Worm (Caenorhabditis elegans) whole organism, L4 larva: ENCODE measurements around the gene C18A11.3.

ENCODE experiments used
- F10B5.3 ChIP-seq: sonication (generic microtip); optimal IDR thresholded peaks from 2 replicates; lab custom pipeline; 2016; ENCODE audit warnings: mild to moderate bottlenecking, missing genetic modification characterization, missing compliant biosample characterization
- F37D6.2 ChIP-seq: sonication (generic microtip); optimal IDR thresholded peaks from 2 replicates; lab custom pipeline; 2016; ENCODE audit warnings: mild to moderate bottlenecking, missing genetic modification characterization, missing compliant biosample characterization
- R02D3.7 ChIP-seq: fragments of 150-350 bp; sonication (generic microtip); optimal IDR thresholded peaks from 3 replicates; lab custom pipeline; 2014; ENCODE audit warnings: missing biosample characterization, missing genetic modification characterization
- T26A8.4 ChIP-seq: fragments of 200-800 bp; sonication (Bioruptor generic); IDR thresholded peaks from 2 replicates; pipeline ENCODE4 v1.3.6; 2022; ENCODE audit warnings: missing genetic modification characterization, missing compliant biosample characterization
- Y105C5A.15 ChIP-seq: fragments of 200-800 bp; sonication (Bioruptor generic); IDR thresholded peaks from 2 replicates; pipeline ENCODE4 v1.3.6; 2022; ENCODE audit warnings: missing genetic modification characterization, missing compliant biosample characterization
- Y5F2A.4 ChIP-seq: fragments of 200-800 bp; sonication (Bioruptor generic); optimal IDR thresholded peaks from 2 replicates; lab custom pipeline; 2018; ENCODE audit warnings: mild to moderate bottlenecking, missing genetic modification characterization, missing compliant biosample characterization
- aha-1 ChIP-seq: fragments of 150-350 bp; peaks from one replicate; lab custom pipeline; 2014; ENCODE audit warnings: missing biosample characterization, missing genetic modification characterization
- ceh-82 ChIP-seq: sonication (generic microtip); optimal IDR thresholded peaks from 2 replicates; lab custom pipeline; 2017; ENCODE audit warnings: missing biosample characterization, missing genetic modification characterization
- ces-1 ChIP-seq: fragments of 150-350 bp; sonication (generic microtip); optimal IDR thresholded peaks from 4 replicates; lab custom pipeline; 2014; ENCODE audit warnings: missing biosample characterization, missing genetic modification reagents, missing genetic modification characterization
- cey-2 ChIP-seq: sonication (generic microtip); optimal IDR thresholded peaks from 3 replicates; lab custom pipeline; 2017; ENCODE audit warnings: missing genetic modification characterization, mild to moderate bottlenecking, missing compliant biosample characterization, antibody characterized with exemption, borderline replicate concordance; ENCODE audit not compliant: insufficient read depth
- daf-12 ChIP-seq: fragments of 150-350 bp; optimal IDR thresholded peaks from 2 replicates; lab custom pipeline; 2014; ENCODE audit warnings: missing biosample characterization, missing genetic modification reagents, missing genetic modification characterization
- daf-16 ChIP-seq, 3 experiments: sonication (generic microtip); optimal IDR thresholded peaks; 2 replicates each; lab custom pipeline; 2016 to 2017; ENCODE audit warnings: missing genetic modification characterization in 3 of 3, missing genetic modification reagents in 3 of 3, mild to moderate bottlenecking in 2 of 3, missing compliant biosample characterization in 2 of 3, missing biosample characterization in 1 of 3, moderate library complexity in 1 of 3
- daf-8 ChIP-seq: fragments of 200-800 bp; sonication (Bioruptor generic); IDR thresholded peaks from 2 replicates; pipeline ENCODE4 v1.3.6; 2022; ENCODE audit warnings: missing genetic modification characterization, missing compliant biosample characterization
- dmd-6 ChIP-seq: fragments of 200-800 bp; sonication (Bioruptor generic); IDR thresholded peaks from 2 replicates; pipeline ENCODE4 v1.3.6; 2022; ENCODE audit warnings: missing genetic modification reagents, missing genetic modification characterization, missing compliant biosample characterization
- dmd-9 ChIP-seq: fragments of 200-800 bp; sonication (Bioruptor generic); IDR thresholded peaks from 2 replicates; pipeline ENCODE4 v1.3.6; 2022; ENCODE audit warnings: missing genetic modification reagents, missing genetic modification characterization, missing compliant biosample characterization
- dpl-1 ChIP-seq: fragments of 150-350 bp; optimal IDR thresholded peaks from 2 replicates; lab custom pipeline; 2014; ENCODE audit warnings: missing biosample characterization, missing genetic modification reagents, missing genetic modification characterization
- duxl-1 ChIP-seq: sonication (generic microtip); optimal IDR thresholded peaks from 2 replicates; lab custom pipeline; 2016; ENCODE audit warnings: mild to moderate bottlenecking, missing genetic modification characterization, moderate library complexity, missing compliant biosample characterization; ENCODE audit not compliant: poor library complexity
- dve-1 ChIP-seq: sonication (generic microtip); optimal IDR thresholded peaks from 2 replicates; lab custom pipeline; 2017; ENCODE audit warnings: antibody characterized with exemption, mild to moderate bottlenecking, missing genetic modification characterization, missing compliant biosample characterization; ENCODE audit not compliant: insufficient read depth
- fkh-10 ChIP-seq: fragments of 150-350 bp; optimal IDR thresholded peaks from 2 replicates; lab custom pipeline; 2014; ENCODE audit warnings: missing biosample characterization, missing genetic modification reagents, missing genetic modification characterization
- hlh-11 ChIP-seq: fragments of 200-800 bp; sonication (Bioruptor generic); optimal IDR thresholded peaks from 2 replicates; lab custom pipeline; 2018; ENCODE audit warnings: mild to moderate bottlenecking, missing genetic modification characterization, missing compliant biosample characterization
- hmg-1.1 ChIP-seq: fragments of 200-800 bp; sonication (Bioruptor generic); IDR thresholded peaks from 2 replicates; pipeline ENCODE4 v1.3.6; 2022; ENCODE audit warnings: missing genetic modification reagents, missing genetic modification characterization, missing compliant biosample characterization
- jun-1 ChIP-seq: fragments of 150-350 bp; optimal IDR thresholded peaks from 2 replicates; lab custom pipeline; 2014; ENCODE audit warnings: missing biosample characterization, missing genetic modification reagents, missing genetic modification characterization
- lin-29 ChIP-seq: fragments of 200-800 bp; sonication (Bioruptor generic); IDR thresholded peaks from 2 replicates; pipeline ENCODE4 v1.3.6; 2022; ENCODE audit warnings: missing genetic modification reagents, missing genetic modification characterization, missing compliant biosample characterization
- lin-38 ChIP-seq: fragments of 200-800 bp; sonication (Bioruptor generic); IDR thresholded peaks from 2 replicates; pipeline ENCODE4 v1.3.6; 2022; ENCODE audit warnings: missing genetic modification reagents, missing genetic modification characterization, missing compliant biosample characterization
- lin-39 ChIP-seq: fragments of 150-350 bp; optimal IDR thresholded peaks from 2 replicates; lab custom pipeline; 2014; ENCODE audit warnings: missing biosample characterization, missing genetic modification reagents, missing genetic modification characterization
- lir-3 ChIP-seq: sonication (generic microtip); optimal IDR thresholded peaks from 2 replicates; lab custom pipeline; 2016; ENCODE audit warnings: mild to moderate bottlenecking, missing genetic modification characterization, missing compliant biosample characterization
- mep-1 ChIP-seq: fragments of 150-350 bp; sonication (generic microtip); optimal IDR thresholded peaks from 3 replicates; lab custom pipeline; 2014; ENCODE audit warnings: missing biosample characterization, missing genetic modification characterization
- mes-2 ChIP-seq: sonication (generic microtip); optimal IDR thresholded peaks from 2 replicates; lab custom pipeline; 2016; ENCODE audit warnings: missing genotype, mild to moderate bottlenecking, missing genetic modification characterization, missing compliant biosample characterization; ENCODE audit not compliant: poor library complexity, severe bottlenecking
- mxl-2 ChIP-seq: fragments of 200-800 bp; sonication (Bioruptor generic); conservative IDR thresholded peaks from 2 replicates; pipeline ENCODE4 v1.3.6; 2022; ENCODE audit warnings: missing genetic modification reagents, missing genetic modification characterization, missing compliant biosample characterization
- nhr-10 ChIP-seq: fragments of 150-350 bp; optimal IDR thresholded peaks from 2 replicates; lab custom pipeline; 2014; ENCODE audit warnings: missing biosample characterization, missing genetic modification characterization
- nhr-102 ChIP-seq: sonication (generic microtip); optimal IDR thresholded peaks from 2 replicates; lab custom pipeline; 2016; ENCODE audit warnings: mild to moderate bottlenecking, missing genetic modification characterization, moderate library complexity, missing compliant biosample characterization
- nhr-11 ChIP-seq: fragments of 150-350 bp; optimal IDR thresholded peaks from 2 replicates; lab custom pipeline; 2014; ENCODE audit warnings: missing biosample characterization, missing genetic modification characterization
- nhr-237 ChIP-seq: sonication (generic microtip); optimal IDR thresholded peaks from 2 replicates; lab custom pipeline; 2017; ENCODE audit warnings: missing biosample characterization, missing genetic modification characterization
- nhr-48 ChIP-seq: sonication (generic microtip); optimal IDR thresholded peaks from 2 replicates; lab custom pipeline; 2016; ENCODE audit warnings: mild to moderate bottlenecking, missing genetic modification characterization, missing compliant biosample characterization
- php-3 ChIP-seq: fragments of 200-800 bp; sonication (Bioruptor generic); IDR thresholded peaks from 2 replicates; pipeline ENCODE4 v1.3.6; 2022; ENCODE audit warnings: missing genetic modification reagents, missing genetic modification characterization, missing compliant biosample characterization
- pqm-1 ChIP-seq: sonication (generic microtip); optimal IDR thresholded peaks from 2 replicates; lab custom pipeline; 2017; ENCODE audit warnings: missing biosample characterization, missing genetic modification characterization
- rbr-2 ChIP-seq: sonication (generic microtip); optimal IDR thresholded peaks from 2 replicates; lab custom pipeline; 2016; ENCODE audit warnings: missing genotype, missing genetic modification characterization, missing compliant biosample characterization
- skn-1 ChIP-seq: fragments of 150-350 bp; optimal IDR thresholded peaks from 2 replicates; lab custom pipeline; 2014; ENCODE audit warnings: missing biosample characterization, missing genetic modification characterization
- unc-130 ChIP-seq: sonication (generic microtip); optimal IDR thresholded peaks from 2 replicates; lab custom pipeline; 2016; ENCODE audit warnings: missing genetic modification reagents, missing genetic modification characterization, missing compliant biosample characterization
- unc-39 ChIP-seq: sonication (generic microtip); optimal IDR thresholded peaks from 2 replicates; lab custom pipeline; 2017; ENCODE audit warnings: missing biosample characterization, missing genetic modification characterization
- unc-62 ChIP-seq, 3 experiments: fragments of 150-350 bp in 1 of 3; sonication (generic microtip); optimal IDR thresholded peaks in 2 of 3; peaks in 1 of 3; 1 replicate in 1 of 3; 2 replicates in 2 of 3; lab custom pipeline; 2014 to 2017; ENCODE audit warnings: missing biosample characterization in 3 of 3, missing genetic modification characterization in 3 of 3, missing genetic modification reagents in 3 of 3, missing genotype in 1 of 3
- zfp-2 ChIP-seq: sonication (generic microtip); optimal IDR thresholded peaks from 2 replicates; lab custom pipeline; 2016; ENCODE audit warnings: mild to moderate bottlenecking, missing genetic modification characterization, missing compliant biosample characterization
- zfp-3 ChIP-seq: fragments of 200-800 bp; sonication (Bioruptor generic); conservative IDR thresholded peaks from 2 replicates; pipeline ENCODE4 v1.3.6; 2022; ENCODE audit warnings: missing genetic modification reagents, missing genetic modification characterization, missing compliant biosample characterization
- zip-11 ChIP-seq: fragments of 200-800 bp; sonication (Bioruptor generic); IDR thresholded peaks from 2 replicates; pipeline ENCODE4 v1.3.6; 2022; ENCODE audit warnings: missing genetic modification characterization, missing compliant biosample characterization
- zip-2 ChIP-seq: fragments of 150-350 bp; optimal IDR thresholded peaks from 2 replicates; lab custom pipeline; 2014; ENCODE audit warnings: missing biosample characterization, missing genetic modification characterization
- ztf-7 ChIP-seq: fragments of 150-350 bp; optimal IDR thresholded peaks from 2 replicates; lab custom pipeline; 2014; ENCODE audit warnings: missing biosample characterization, missing genetic modification characterization

The C18A11.3 gene

DNA sequence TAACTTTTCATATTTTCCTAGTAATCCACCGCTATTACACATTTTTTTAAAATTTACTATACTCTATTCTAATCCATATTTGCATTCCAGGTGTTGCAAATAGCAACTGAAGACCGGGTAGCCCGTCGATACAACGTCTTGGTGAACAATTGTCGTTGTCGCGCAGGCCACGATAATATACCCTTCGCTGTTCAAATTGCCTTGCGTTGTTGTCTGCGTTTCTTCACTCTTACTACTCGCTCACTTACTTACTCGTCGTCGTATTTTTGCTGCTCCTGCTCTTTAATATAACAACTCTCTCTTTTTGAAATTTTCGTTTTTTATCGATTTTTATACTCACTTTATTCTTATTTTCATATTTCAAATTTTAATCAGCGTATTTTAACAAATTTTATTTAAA is 43.0 kb downstream of the C18A11.3 start, which contains the start of gene K07E3.2:
Gene K07E3.2 (plus strand): TSS at position 400 of the 400 bp plus-strand sequence.
- TF ChIP-seq nhr-102 (tag; lab: Kevin White, UChicago) = peak; percentile 52
- TF ChIP-seq mep-1 = peak; percentile 41
- no peak for TF ChIP-seq ceh-82 (tag; lab: Kevin White, UChicago)
- TF ChIP-seq zip-2 = no peak
- peak; percentile 29 for TF ChIP-seq rbr-2 (tag; lab: Kevin White, UChicago)
- TF ChIP-seq dve-1 (tag; lab: Kevin White, UChicago) = peak; percentile 3
- TF ChIP-seq daf-12 (tag; lab: Kevin White, UChicago) = no peak
- TF ChIP-seq ztf-7 (tag; lab: Kevin White, UChicago) = peak; percentile 1
- peak; percentile 50 for TF ChIP-seq aha-1
- peak; percentile 37 for TF ChIP-seq duxl-1 (tag; lab: Kevin White, UChicago)
- no peak for TF ChIP-seq daf-16 (GFP tag; optimal IDR thresholded peaks at IDR 0.05; lab: Kevin White, UChicago)
- TF ChIP-seq daf-16 (tag; optimal IDR thresholded peaks at IDR 0.05; lab: Kevin White, UChicago) = no peak
- no peak for TF ChIP-seq nhr-237 (tag; lab: Kevin White, UChicago)
- TF ChIP-seq jun-1 = no peak
- TF ChIP-seq hmg-1.1 (GFP tag; lab: Robert Waterston, UW) = peak; percentile 84
- TF ChIP-seq hlh-11 (tag; lab: Kevin White, UChicago) = no peak
- peak; percentile 66 for TF ChIP-seq mes-2 (tag; lab: Kevin White, UChicago)

DNA sequence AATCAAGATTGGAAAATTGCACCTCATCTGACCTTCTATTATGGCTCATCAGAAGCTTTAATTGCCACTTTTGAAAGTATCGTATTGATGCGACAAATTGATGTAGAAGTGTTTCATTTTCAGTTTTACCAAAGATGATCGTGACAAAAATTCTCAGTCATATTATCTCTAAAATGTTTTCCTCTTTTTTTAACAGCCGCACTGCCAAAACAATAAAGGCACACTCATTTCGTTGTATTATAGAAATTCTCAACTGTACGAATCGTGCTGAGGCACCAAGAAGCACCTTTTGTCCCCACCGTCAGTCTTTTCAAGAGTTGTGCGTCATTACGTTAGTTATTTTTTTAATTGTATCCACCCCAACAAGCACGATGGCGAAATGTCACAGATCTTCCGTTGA is 47.0 kb downstream of the C18A11.3 start, which contains the start of gene K07E3.9:
Gene K07E3.9 (plus strand): TSS at position 301 of the 400 bp plus-strand sequence.
- no peak for TF ChIP-seq php-3 (GFP tag; lab: Robert Waterston, UW)
- no peak for TF ChIP-seq unc-130 (GFP tag; lab: Kevin White, UChicago)
- TF ChIP-seq dmd-9 (GFP tag; lab: Robert Waterston, UW) = no peak
- TF ChIP-seq lin-38 (GFP tag; lab: Robert Waterston, UW) = no peak
- no peak for TF ChIP-seq Y105C5A.15 (GFP tag; lab: Robert Waterston, UW)
- no peak for TF ChIP-seq nhr-102 (tag; lab: Kevin White, UChicago)
- TF ChIP-seq unc-39 (tag; lab: Kevin White, UChicago) = no peak
- TF ChIP-seq zip-11 = no peak
- TF ChIP-seq ceh-82 (tag; lab: Kevin White, UChicago) = no peak
- no peak for TF ChIP-seq F10B5.3 (tag; lab: Kevin White, UChicago)
- no peak for TF ChIP-seq lir-3
- no peak for TF ChIP-seq zfp-2 (tag; lab: Kevin White, UChicago)
- TF ChIP-seq Y5F2A.4 (GFP tag; lab: Kevin White, UChicago) = no peak
- TF ChIP-seq R02D3.7 (tag; lab: Kevin White, UChicago) = no peak
- TF ChIP-seq nhr-48 = no peak
- TF ChIP-seq dve-1 (tag; lab: Kevin White, UChicago) = no peak

DNA sequence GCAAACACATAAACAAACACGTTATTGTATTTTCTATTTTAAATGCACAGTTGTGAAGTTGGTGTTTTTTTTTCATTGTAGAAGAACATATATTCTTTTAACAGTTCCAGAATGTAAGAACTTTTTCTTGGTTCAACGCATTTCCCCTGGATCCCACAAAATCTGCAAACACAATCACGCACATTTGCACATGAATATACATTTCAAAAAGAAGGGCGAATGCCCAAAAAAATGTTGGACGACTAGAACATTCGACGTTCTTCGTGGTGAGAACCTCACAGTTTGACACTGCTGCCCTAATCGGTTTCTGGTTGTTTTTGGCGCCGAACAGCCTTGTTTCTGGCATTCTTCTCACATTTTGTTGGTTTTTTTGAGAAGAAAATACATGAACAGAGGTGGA is 48.6 kb downstream of the C18A11.3 start:
- TF ChIP-seq T26A8.4 (GFP tag; lab: Robert Waterston, UW) (0 out of 2 replicates have a peak, but pooled peaks have one; percentile 51), nhr-11 (peak; percentile 43), nhr-10 (tag; lab: Kevin White, UChicago) (no peak), mxl-2 (GFP tag; lab: Robert Waterston, UW) (no peak), rbr-2 (tag; lab: Kevin White, UChicago) (peak; percentile 8), ces-1 (GFP tag; lab: Kevin White, UChicago) (no peak), F37D6.2 (tag; lab: Kevin White, UChicago) (no peak), zfp-3 (GFP tag; lab: Robert Waterston, UW) (no peak), dpl-1 (GFP tag; lab: Kevin White, UChicago) (peak; percentile 55), zip-2 (peak; percentile 18), lin-29 (GFP tag; lab: Robert Waterston, UW) (no peak), daf-8 (GFP tag; lab: Robert Waterston, UW) (no peak), skn-1 (tag; lab: Kevin White, UChicago) (no peak), cey-2 (no peak), hlh-11 (tag; lab: Kevin White, UChicago) (peak; percentile 57), dmd-6 (GFP tag; lab: Robert Waterston, UW) (no peak), lin-39 (tag; lab: Kevin White, UChicago) (no peak), unc-62 (GFP tag; optimal IDR thresholded peaks at IDR 0.05 in 1 of 2; lab: Kevin White, UChicago) (no peak), unc-62 (tag; optimal IDR thresholded peaks at IDR 0.05; lab: Kevin White, UChicago) (no peak), daf-16 (GFP tag; optimal IDR thresholded peaks at IDR 0.05; lab: Kevin White, UChicago) (no peak), daf-16 (tag; optimal IDR thresholded peaks at IDR 0.05; lab: Kevin White, UChicago) (peak; percentile 54), mes-2 (tag; lab: Kevin White, UChicago) (peak; percentile 71), pqm-1 (no peak), mep-1 (peak; percentile 75), fkh-10 (no peak)
